Worm (Caenorhabditis elegans) whole organism, L4/young adult: ENCODE results near the gene nft-1.

Source experiments
- W03F9.2 ChIP-seq: fragments of 150-350 bp; optimal IDR thresholded peaks from 2 replicates; lab custom pipeline; 2014; ENCODE audit warnings: missing biosample characterization, missing genetic modification characterization
- dao-5 ChIP-seq: sonication (generic microtip); optimal IDR thresholded peaks from 2 replicates; lab custom pipeline; 2016; ENCODE audit warnings: missing genotype, missing genetic modification characterization, moderate library complexity, missing compliant biosample characterization
- him-1 ChIP-seq: sonication (generic microtip); optimal IDR thresholded peaks from 2 replicates; lab custom pipeline; 2016; ENCODE audit warnings: missing genotype, missing genetic modification reagents, missing genetic modification characterization, missing compliant biosample characterization

DNA sequence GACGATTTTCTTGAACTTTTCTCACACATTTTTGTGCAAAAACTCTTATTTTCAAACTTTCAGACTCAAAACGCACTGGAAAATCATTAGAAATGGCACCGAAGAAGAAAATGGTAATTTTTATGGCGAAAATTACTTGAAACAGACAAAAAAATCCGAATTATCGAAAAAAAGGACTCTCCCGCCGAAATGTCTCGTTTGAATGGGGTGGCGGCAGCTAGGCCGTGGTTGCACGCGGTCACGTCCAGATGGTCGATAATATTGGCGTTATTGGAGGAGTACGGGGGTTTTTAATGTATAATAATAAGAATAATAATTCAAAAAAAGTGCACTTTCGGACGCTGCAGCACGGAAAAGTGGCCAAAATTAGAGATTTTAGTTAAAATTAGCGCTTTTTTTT, 50.7 kb downstream of the nft-1 start, which contains the start of gene Y56A3A.31:
- TF ChIP-seq him-1 (no peak), dao-5 (tag; lab: Kevin White, UChicago) (no peak), W03F9.2 (tag; lab: Kevin White, UChicago) (no peak)
